Fruit fly (Drosophila melanogaster) whole organism, embryonic: Measurements from ENCODE around the gene Ptth.

Source experiments
- ATbp ChIP-seq: fragments of 200-800 bp; sonication (Bioruptor generic); optimal IDR thresholded peaks from 2 replicates; lab custom pipeline; 2017; ENCODE audit warnings: missing biosample characterization, mild to moderate bottlenecking, missing genetic modification characterization, missing genetic modification reagents
- Aef1 ChIP-seq: fragments of 200-800 bp; sonication (Bioruptor generic); IDR thresholded peaks from 3 replicates; pipeline ENCODE4 v1.3.6; 2022; ENCODE audit warnings: missing biosample characterization, missing genetic modification characterization
- Atf3 ChIP-seq: fragments of 200-800 bp; sonication (Bioruptor generic); optimal IDR thresholded peaks from 3 replicates; lab custom pipeline; 2016; ENCODE audit warnings: missing biosample characterization, missing genetic modification characterization
- Blimp-1 ChIP-seq: fragments of 200-800 bp; sonication (Bioruptor generic); optimal IDR thresholded peaks from 3 replicates; lab custom pipeline; 2018; ENCODE audit warnings: missing biosample characterization, missing genetic modification characterization, mild to moderate bottlenecking, moderate library complexity, missing genetic modification reagents
- Bteb2 ChIP-seq: fragments of 200-800 bp; sonication (Bioruptor generic); optimal IDR thresholded peaks from 2 replicates; lab custom pipeline; 2016; ENCODE audit warnings: missing biosample characterization, missing genetic modification characterization
- CG10654 ChIP-seq: fragments of 200-800 bp; sonication (Bioruptor generic); optimal IDR thresholded peaks from 2 replicates; lab custom pipeline; 2016; ENCODE audit warnings: missing biosample characterization, missing genetic modification characterization
- CG12104 ChIP-seq: fragments of 200-800 bp; sonication (Bioruptor generic); optimal IDR thresholded peaks from 3 replicates; lab custom pipeline; 2016; ENCODE audit warnings: missing biosample characterization, missing genetic modification characterization
- CG13775 ChIP-seq: fragments of 200-800 bp; sonication (Bioruptor generic); optimal IDR thresholded peaks from 3 replicates; lab custom pipeline; 2017; ENCODE audit warnings: missing biosample characterization, mild to moderate bottlenecking, missing genetic modification characterization
- CG14860 ChIP-seq: fragments of 200-800 bp; sonication (Bioruptor generic); IDR thresholded peaks from 3 replicates; pipeline ENCODE4 v1.3.6; 2022; ENCODE audit warnings: missing biosample characterization, missing genetic modification characterization; ENCODE audit not compliant: partially characterized antibody
- CG14965 ChIP-seq: fragments of 200-800 bp; sonication (Bioruptor generic); optimal IDR thresholded peaks from 2 replicates; lab custom pipeline; 2016; ENCODE audit warnings: missing biosample characterization, missing genetic modification characterization, borderline replicate concordance
- CG17361 ChIP-seq: fragments of 200-800 bp; sonication (Bioruptor generic); IDR thresholded peaks from 3 replicates; pipeline ENCODE4 v1.3.6; 2022; ENCODE audit warnings: missing biosample characterization, missing genetic modification characterization
- CG1832 ChIP-seq: fragments of 200-800 bp; sonication (Bioruptor generic); optimal IDR thresholded peaks from 2 replicates; lab custom pipeline; 2017; ENCODE audit warnings: missing biosample characterization, mild to moderate bottlenecking, missing genetic modification characterization, inconsistent platforms
- CG18619 ChIP-seq: fragments of 200-800 bp; sonication (Bioruptor generic); optimal IDR thresholded peaks from 3 replicates; lab custom pipeline; 2017; ENCODE audit warnings: missing biosample characterization, mild to moderate bottlenecking, missing genetic modification characterization
- CG3995 ChIP-seq: fragments of 200-800 bp; sonication (Bioruptor generic); optimal IDR thresholded peaks from 3 replicates; lab custom pipeline; 2016; ENCODE audit warnings: missing biosample characterization, missing genetic modification characterization
- CG4617 ChIP-seq: fragments of 200-800 bp; sonication (Bioruptor generic); optimal IDR thresholded peaks from 3 replicates; lab custom pipeline; 2016; ENCODE audit warnings: missing biosample characterization, missing genetic modification characterization, borderline replicate concordance
- CG6791 ChIP-seq: fragments of 200-800 bp; sonication (Bioruptor generic); IDR thresholded peaks from 3 replicates; pipeline ENCODE4 v1.3.6; 2022; ENCODE audit warnings: missing biosample characterization, missing genetic modification characterization; ENCODE audit not compliant: partially characterized antibody
- CG7963 ChIP-seq: fragments of 200-800 bp; sonication (Bioruptor generic); IDR thresholded peaks from 3 replicates; pipeline ENCODE4 v1.3.6; 2022; ENCODE audit warnings: missing biosample characterization, missing genetic modification characterization; ENCODE audit not compliant: partially characterized antibody
- Deaf1 ChIP-seq: fragments of 200-800 bp; optimal IDR thresholded peaks from 3 replicates; lab custom pipeline; 2019; ENCODE audit warnings: missing biosample characterization, mild to moderate bottlenecking, missing genetic modification characterization, moderate library complexity
- Ets65A ChIP-seq: fragments of 200-800 bp; sonication (Bioruptor generic); peaks from one replicate; lab custom pipeline; 2016; ENCODE audit warnings: missing biosample characterization, missing genetic modification characterization
- Gsc ChIP-seq: fragments of 200-800 bp; sonication (Bioruptor generic); IDR thresholded peaks from 2 replicates; pipeline ENCODE4 v1.3.6; 2022; ENCODE audit warnings: missing biosample characterization, missing genetic modification characterization
- Lhr ChIP-seq: fragments of 200-800 bp; sonication (Bioruptor generic); optimal IDR thresholded peaks from 3 replicates; lab custom pipeline; 2017; ENCODE audit warnings: mild to moderate bottlenecking, missing biosample characterization, missing genetic modification reagents, missing genetic modification characterization
- MTF-1 ChIP-seq: fragments of 200-800 bp; sonication (Bioruptor generic); optimal IDR thresholded peaks from 2 replicates; lab custom pipeline; 2018; ENCODE audit warnings: missing biosample characterization, mild to moderate bottlenecking, missing genetic modification characterization, borderline replicate concordance
- Myb ChIP-seq: fragments of 200-800 bp; sonication (Bioruptor generic); optimal IDR thresholded peaks from 2 replicates; lab custom pipeline; 2016; ENCODE audit warnings: missing biosample characterization, missing genetic modification characterization
- Nf-YB ChIP-seq: fragments of 200-800 bp; sonication (Bioruptor generic); optimal IDR thresholded peaks from 3 replicates; lab custom pipeline; 2019; ENCODE audit warnings: missing biosample characterization, mild to moderate bottlenecking, missing genetic modification characterization, moderate library complexity
- Nf-YC ChIP-seq: fragments of 200-800 bp; optimal IDR thresholded peaks from 3 replicates; lab custom pipeline; 2019; ENCODE audit warnings: missing biosample characterization, mild to moderate bottlenecking, missing genetic modification characterization, moderate library complexity
- Side ChIP-seq: fragments of 200-800 bp; sonication (Bioruptor generic); optimal IDR thresholded peaks from 2 replicates; lab custom pipeline; 2016; ENCODE audit warnings: missing biosample characterization, missing genetic modification characterization
- Usf ChIP-seq: fragments of 200-800 bp; sonication (Bioruptor generic); optimal IDR thresholded peaks from 2 replicates; lab custom pipeline; 2017; ENCODE audit warnings: missing genotype, missing biosample characterization, missing genetic modification characterization
- bbx ChIP-seq: fragments of 200-800 bp; sonication (Bioruptor generic); IDR thresholded peaks from 2 replicates; pipeline ENCODE4 v1.3.6; 2022; ENCODE audit warnings: missing biosample characterization, missing genetic modification characterization; ENCODE audit not compliant: partially characterized antibody
- cg ChIP-seq: fragments of 200-800 bp; sonication (Bioruptor generic); optimal IDR thresholded peaks from 3 replicates; lab custom pipeline; 2019; ENCODE audit warnings: missing biosample characterization, mild to moderate bottlenecking, missing genetic modification characterization, moderate library complexity
- chinmo ChIP-seq: fragments of 200-800 bp; sonication (Bioruptor generic); IDR thresholded peaks from 4 replicates; pipeline ENCODE4 v1.3.6; 2022; ENCODE audit warnings: missing biosample characterization, missing genetic modification characterization; ENCODE audit not compliant: partially characterized antibody
- exex ChIP-seq: fragments of 200-800 bp; sonication (Bioruptor generic); optimal IDR thresholded peaks from 4 replicates; lab custom pipeline; 2018; ENCODE audit warnings: missing biosample characterization, mild to moderate bottlenecking, missing genetic modification characterization, moderate library complexity
- eyg ChIP-seq: fragments of 200-800 bp; sonication (Bioruptor generic); optimal IDR thresholded peaks from 3 replicates; lab custom pipeline; 2016; ENCODE audit warnings: missing biosample characterization, missing genetic modification characterization
- fd3F ChIP-seq: fragments of 200-800 bp; sonication (Bioruptor generic); optimal IDR thresholded peaks from 2 replicates; lab custom pipeline; 2018; ENCODE audit warnings: missing biosample characterization, mild to moderate bottlenecking, missing genetic modification characterization, moderate library complexity
- insv ChIP-seq, 2 experiments: fragments of 200-800 bp; sonication (Bioruptor generic); optimal IDR thresholded peaks; 3 replicates each; lab custom pipeline; 2016 to 2018; ENCODE audit warnings: missing biosample characterization in 2 of 2, missing genetic modification characterization in 2 of 2
- inv ChIP-seq: fragments of 200-800 bp; sonication (Bioruptor generic); IDR thresholded peaks from 2 replicates; pipeline ENCODE4 v1.3.6; 2022; ENCODE audit warnings: missing biosample characterization, missing genetic modification characterization; ENCODE audit not compliant: partially characterized antibody
- prd ChIP-seq, 3 experiments: fragments of >200 bp in 2 of 3; fragments of 200-800 bp in 1 of 3; sonication (Bioruptor generic) in 1 of 3; optimal IDR thresholded peaks in 2 of 3; IDR thresholded peaks in 1 of 3; 2 replicates in 2 of 3; 3 replicates in 1 of 3; pipeline versions ENCODE4 v1.3.6 to Lab custom; 2017 to 2022; ENCODE audit warnings: missing biosample characterization in 1 of 3, missing genetic modification characterization in 1 of 3
- pzg ChIP-seq: fragments of 200-800 bp; sonication (Bioruptor generic); optimal IDR thresholded peaks from 3 replicates; lab custom pipeline; 2018; ENCODE audit warnings: missing biosample characterization, mild to moderate bottlenecking, missing genetic modification characterization, moderate library complexity
- schlank ChIP-seq: fragments of 200-800 bp; sonication (Bioruptor generic); optimal IDR thresholded peaks from 2 replicates; lab custom pipeline; 2018; ENCODE audit warnings: missing biosample characterization, mild to moderate bottlenecking, missing genetic modification characterization
- sens ChIP-seq: fragments of 200-800 bp; sonication (Bioruptor generic); peaks from one replicate; lab custom pipeline; 2016; ENCODE audit warnings: missing biosample characterization, missing genetic modification characterization
- sens-2 ChIP-seq: fragments of 200-800 bp; sonication (Bioruptor generic); IDR thresholded peaks from 2 replicates; pipeline ENCODE4 v1.3.6; 2022; ENCODE audit warnings: missing biosample characterization, missing genetic modification characterization
- shn ChIP-seq: fragments of 200-800 bp; sonication (Bioruptor generic); optimal IDR thresholded peaks from 3 replicates; lab custom pipeline; 2016; ENCODE audit warnings: missing biosample characterization, missing genetic modification characterization
- tap ChIP-seq: fragments of 200-800 bp; optimal IDR thresholded peaks from 3 replicates; lab custom pipeline; 2019; ENCODE audit warnings: missing biosample characterization, mild to moderate bottlenecking, missing genetic modification characterization, moderate library complexity
- tup ChIP-seq: fragments of 200-800 bp; sonication (Bioruptor generic); optimal IDR thresholded peaks from 2 replicates; lab custom pipeline; 2016; ENCODE audit warnings: missing biosample characterization, mild to moderate bottlenecking, missing genetic modification characterization, moderate library complexity
- unc-4 ChIP-seq: fragments of 200-800 bp; sonication (Bioruptor generic); IDR thresholded peaks from 2 replicates; pipeline ENCODE4 v1.3.6; 2022; ENCODE audit warnings: missing biosample characterization, missing genetic modification characterization; ENCODE audit not compliant: partially characterized antibody
- vfl ChIP-seq: fragments of 200-800 bp; sonication (Bioruptor generic); optimal IDR thresholded peaks from 2 replicates; lab custom pipeline; 2016; ENCODE audit warnings: missing biosample characterization, missing genetic modification characterization
- vnd ChIP-seq: fragments of 200-800 bp; sonication (Bioruptor generic); IDR thresholded peaks from 3 replicates; pipeline ENCODE4 v1.3.6; 2022; ENCODE audit warnings: missing biosample characterization, missing genetic modification characterization; ENCODE audit not compliant: partially characterized antibody
- wdn ChIP-seq: fragments of 200-800 bp; sonication (Bioruptor generic); IDR thresholded peaks from 2 replicates; pipeline ENCODE4 v1.3.6; 2022; ENCODE audit warnings: missing biosample characterization, missing genetic modification characterization
- zf30C ChIP-seq: fragments of 200-800 bp; sonication (Bioruptor generic); optimal IDR thresholded peaks from 3 replicates; lab custom pipeline; 2018; ENCODE audit warnings: missing biosample characterization, mild to moderate bottlenecking, missing genetic modification characterization

The Ptth gene

dm6 chr2L:549637-550036 is 27.1 kb downstream of the Ptth start (continued):
- no peak for TF ChIP-seq Blimp-1 (GFP tag; lab: Kevin White, UChicago)
- peak; percentile 36; the same call in 1 of the 2 replicates for TF ChIP-seq inv (GFP tag; lab: Robert Waterston, UW)
- TF ChIP-seq vnd (GFP tag; lab: Robert Waterston, UW), result peak; percentile 56; the same call in 1 of the 3 replicates
- peak; percentile 54; the same call in 1 of the 2 replicates for TF ChIP-seq bbx (GFP tag; lab: Robert Waterston, UW)
- no peak for TF ChIP-seq ATbp (GFP tag; lab: Kevin White, UChicago)
- peak; percentile 77 for TF ChIP-seq CG7963
- TF ChIP-seq sens, result peak; percentile 3
- TF ChIP-seq wdn (GFP tag; lab: Robert Waterston, UW), result no peak
- TF ChIP-seq CG18619 (GFP tag; lab: Kevin White, UChicago), result no peak
- TF ChIP-seq Lhr (GFP tag; lab: Kevin White, UChicago), result no peak
- TF ChIP-seq insv (GFP tag; optimal IDR thresholded peaks at IDR 0.05; lab: Kevin White, UChicago), result no peak
- TF ChIP-seq sens-2, result no peak
- no peak for TF ChIP-seq prd (optimal IDR thresholded peaks at IDR 0.05; lab: Kevin White, UChicago)
- TF ChIP-seq prd (GFP tag; IDR thresholded peaks at IDR 0.05; lab: Robert Waterston, UW), result 0 out of 3 replicates have a peak, but pooled peaks have one; percentile 11
- peak; percentile 74 for TF ChIP-seq CG6791

dm6 chr2L:547978-548377 is 28.7 kb downstream of the Ptth start:
- TF ChIP-seq cg (GFP tag; lab: Kevin White, UChicago), result peak; percentile 36
- TF ChIP-seq CG14965, result no peak
- TF ChIP-seq Aef1, result no peak
- TF ChIP-seq Atf3 (GFP tag; lab: Kevin White, UChicago), result no peak
- no peak for TF ChIP-seq zf30C (GFP tag; lab: Kevin White, UChicago)
- TF ChIP-seq MTF-1 (GFP tag; lab: Kevin White, UChicago), result no peak
- TF ChIP-seq vfl (GFP tag; lab: Kevin White, UChicago), result no peak
- no peak for TF ChIP-seq Gsc (GFP tag; lab: Robert Waterston, UW)
- no peak for TF ChIP-seq CG10654 (GFP tag; lab: Kevin White, UChicago)
- TF ChIP-seq CG14860 (GFP tag; lab: Robert Waterston, UW), result no peak
- TF ChIP-seq Nf-YC, result peak; percentile 96
- no peak for TF ChIP-seq eyg (GFP tag; lab: Kevin White, UChicago)
- peak; percentile 61 for TF ChIP-seq Ets65A (GFP tag; lab: Kevin White, UChicago)
- TF ChIP-seq CG3995 (GFP tag; lab: Kevin White, UChicago), result no peak
- TF ChIP-seq CG13775 (GFP tag; lab: Kevin White, UChicago), result no peak
- TF ChIP-seq schlank (tag; lab: Kevin White, UChicago), result no peak
- peak; percentile 18 for TF ChIP-seq CG1832 (GFP tag; lab: Kevin White, UChicago)
- no peak for TF ChIP-seq Myb
- no peak for TF ChIP-seq pzg (GFP tag; lab: Kevin White, UChicago)
- TF ChIP-seq CG17361 (GFP tag; lab: Robert Waterston, UW), result no peak
- no peak for TF ChIP-seq exex (tag; lab: Kevin White, UChicago)
- TF ChIP-seq Deaf1 (tag; lab: Kevin White, UChicago), result peak; percentile 33
- TF ChIP-seq Side, result no peak
- no peak for TF ChIP-seq fd3F (GFP tag; lab: Kevin White, UChicago)
- TF ChIP-seq chinmo (GFP tag; lab: Robert Waterston, UW), result 0 out of 4 replicates have a peak, but pooled peaks have one; percentile 13
- TF ChIP-seq unc-4 (GFP tag; lab: Robert Waterston, UW), result no peak
- TF ChIP-seq Usf (GFP tag; lab: Kevin White, UChicago), result no peak
- no peak for TF ChIP-seq tup (GFP tag; lab: Kevin White, UChicago)
- no peak for TF ChIP-seq Bteb2 (GFP tag; lab: Kevin White, UChicago)
- peak; percentile 93 for TF ChIP-seq Nf-YB (GFP tag; lab: Kevin White, UChicago)
- TF ChIP-seq CG12104 (GFP tag; lab: Kevin White, UChicago), result no peak
- TF ChIP-seq CG4617 (GFP tag; lab: Kevin White, UChicago), result no peak
- no peak for TF ChIP-seq tap (tag; lab: Kevin White, UChicago)
- TF ChIP-seq shn (GFP tag; lab: Kevin White, UChicago), result no peak
- TF ChIP-seq, all 482 proteins: peak for 7
